Worm (Caenorhabditis elegans) whole organism, late embryonic: ENCODE data around the gene slc-28.2.

Experiments
- C08G9.2 ChIP-seq: sonication (generic microtip); optimal IDR thresholded peaks from 2 replicates; lab custom pipeline; 2016; ENCODE audit warnings: mild to moderate bottlenecking, missing genetic modification characterization, moderate library complexity, missing compliant biosample characterization
- ama-1 ChIP-seq: fragments of 150-350 bp; optimal IDR thresholded peaks from 2 replicates; lab custom pipeline; 2014
- ceh-48 ChIP-seq: sonication (generic microtip); optimal IDR thresholded peaks from 2 replicates; lab custom pipeline; 2016; ENCODE audit warnings: missing genetic modification characterization, inconsistent platforms, missing compliant biosample characterization
- dve-1 ChIP-seq: sonication (generic microtip); optimal IDR thresholded peaks from 2 replicates; lab custom pipeline; 2017; ENCODE audit warnings: antibody characterized with exemption, mild to moderate bottlenecking, missing genetic modification characterization, missing compliant biosample characterization
- elt-2 ChIP-seq: sonication (generic microtip); optimal IDR thresholded peaks from 2 replicates; lab custom pipeline; 2016; ENCODE audit warnings: missing genetic modification reagents, missing genetic modification characterization, missing compliant biosample characterization
- pha-4 ChIP-seq: fragments of 150-350 bp; optimal IDR thresholded peaks from 2 replicates; lab custom pipeline; 2018; ENCODE audit warnings: missing biosample characterization, missing genetic modification reagents, missing genetic modification characterization

- no peak for TF ChIP-seq pha-4
- no peak for TF ChIP-seq dve-1
- TF ChIP-seq ama-1 (lab: Kevin White, UChicago), result no peak
- no peak for TF ChIP-seq C08G9.2
- TF ChIP-seq ceh-48 (tag; lab: Kevin White, UChicago), result no peak
- no peak for TF ChIP-seq elt-2 (tag; lab: Kevin White, UChicago)
Observed at ce11 chrV:3428697-3429096, 31.3 kb upstream of the slc-28.2 start, which contains the start of gene srab-20.
